Fruit fly (Drosophila melanogaster): ENCODE data around the gene CG43082.

CG43082 gene

DNA sequence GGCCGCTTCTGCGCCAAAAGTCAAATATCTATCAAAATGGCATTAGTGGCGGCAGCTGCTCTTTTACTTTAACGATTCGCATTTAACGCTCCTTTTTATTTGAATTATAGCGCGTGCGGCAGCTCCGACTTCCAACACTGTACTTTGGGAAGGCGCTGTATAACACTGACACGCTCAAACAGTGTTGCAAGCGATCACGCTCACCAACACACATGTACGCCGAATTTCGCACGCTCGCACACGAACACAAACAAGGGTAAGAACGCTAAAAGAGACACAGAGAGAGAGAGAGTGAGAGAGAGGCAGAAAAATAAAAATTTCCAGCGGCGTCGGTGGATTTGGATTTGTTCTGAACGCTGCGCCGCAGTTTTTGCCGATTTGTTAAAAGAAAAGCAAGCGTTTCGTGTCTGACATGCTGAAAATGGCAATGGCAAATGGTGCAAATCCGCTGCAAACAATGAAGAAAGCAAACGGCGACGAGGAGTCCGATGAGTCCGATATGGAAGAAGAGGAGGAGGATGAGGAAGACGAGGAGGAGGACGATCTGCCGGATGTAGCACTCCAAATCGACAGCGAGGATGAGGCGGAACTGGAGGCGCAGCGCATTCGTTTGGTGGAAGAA, 41.9 kb upstream of the CG43082 start, which contains the start of gene Phs (continued):
- TF ChIP-seq Max (GFP tag; optimal IDR thresholded peaks at IDR 0.05), result peak; percentile 75
- peak; percentile 19 for TF ChIP-seq CG1529 (GFP tag; optimal IDR thresholded peaks at IDR 0.05)
- no peak for TF ChIP-seq abd-A (tag; optimal IDR thresholded peaks at IDR 0.05)
- no peak for TF ChIP-seq Lim3 (GFP tag; IDR thresholded peaks at IDR 0.05)
- TF ChIP-seq ind (GFP tag; optimal IDR thresholded peaks at IDR 0.05), result peak; percentile 88
- peak; percentile 22 for TF ChIP-seq CG12104 (GFP tag; optimal IDR thresholded peaks at IDR 0.05)
- TF ChIP-seq B-H1 (GFP tag; IDR thresholded peaks at IDR 0.05), result no peak
- TF ChIP-seq CG8478 (optimal IDR thresholded peaks at IDR 0.05), result peak; percentile 56
- no peak for TF ChIP-seq prd (optimal IDR thresholded peaks at IDR 0.05)
- peak; percentile 78 for TF ChIP-seq prd (GFP tag; IDR thresholded peaks at IDR 0.05)
- TF ChIP-seq Nf-YB (GFP tag; optimal IDR thresholded peaks at IDR 0.05), result no peak
- peak; percentile 84 for TF ChIP-seq Rx (GFP tag; IDR thresholded peaks at IDR 0.05)
- TF ChIP-seq sqz (GFP tag; optimal IDR thresholded peaks at IDR 0.05), result peak; percentile 38
- peak; percentile 44 for TF ChIP-seq CG9437 (GFP tag; optimal IDR thresholded peaks at IDR 0.05)
- peak; percentile 92 for TF ChIP-seq mam (GFP tag; optimal IDR thresholded peaks at IDR 0.05)
- peak; percentile 21 for TF ChIP-seq Sox100B (GFP tag; optimal IDR thresholded peaks at IDR 0.05)
- peak; percentile 100 for TF ChIP-seq CG10267 (tag; optimal IDR thresholded peaks at IDR 0.05)
- no peak for TF ChIP-seq Sry-β (GFP tag; optimal IDR thresholded peaks at IDR 0.05)
- peak; percentile 85 for TF ChIP-seq chn (GFP tag; optimal IDR thresholded peaks at IDR 0.05)
- TF ChIP-seq NC2α (GFP tag; optimal IDR thresholded peaks at IDR 0.05), result peak; percentile 80
- peak; percentile 56 for TF ChIP-seq D19B (GFP tag; optimal IDR thresholded peaks at IDR 0.05)
- TF ChIP-seq E2f1 (GFP tag; IDR thresholded peaks at IDR 0.05), result peak; percentile 43; the same call in 1 of the 2 replicates
- peak; percentile 81 for TF ChIP-seq CG17912 (GFP tag; optimal IDR thresholded peaks at IDR 0.05)
- TF ChIP-seq CG15073 (GFP tag; optimal IDR thresholded peaks at IDR 0.05), result no peak
- peak; percentile 61; the same call in 1 of the 2 replicates for TF ChIP-seq gsb (GFP tag; IDR thresholded peaks at IDR 0.05)
- peak; percentile 43 for TF ChIP-seq CG10274 (GFP tag; optimal IDR thresholded peaks at IDR 0.05)
- peak; percentile 83 for TF ChIP-seq CG1603 (tag; optimal IDR thresholded peaks at IDR 0.05)
- TF ChIP-seq H15 (GFP tag; IDR thresholded peaks at IDR 0.05), result peak; percentile 82
- TF ChIP-seq CG2678 (tag; optimal IDR thresholded peaks at IDR 0.05), result peak; percentile 38
- TF ChIP-seq gro (GFP tag; optimal IDR thresholded peaks at IDR 0.05), result peak; percentile 88
- TF ChIP-seq dimm (GFP tag; IDR thresholded peaks at IDR 0.05), result 0 out of 2 replicates have a peak, but pooled peaks have one; percentile 24
- peak; percentile 76 for TF ChIP-seq HHEX (GFP tag; optimal IDR thresholded peaks at IDR 0.05)
- TF ChIP-seq pnt (GFP tag; optimal IDR thresholded peaks at IDR 0.05), result peak; percentile 64
- peak; percentile 94 for TF ChIP-seq Rfx (GFP tag; IDR thresholded peaks at IDR 0.05)
- TF ChIP-seq CG13894 (tag; optimal IDR thresholded peaks at IDR 0.05), result peak; percentile 63
- no peak for TF ChIP-seq zen2 (GFP tag; IDR thresholded peaks at IDR 0.05; ENCODE audit: partially characterized antibody)
- TF ChIP-seq CG16813 (GFP tag; IDR thresholded peaks at IDR 0.05; ENCODE audit: partially characterized antibody), result peak; percentile 55; the same call in 2 of the 3 replicates
- no peak for TF ChIP-seq pita (GFP tag; optimal IDR thresholded peaks at IDR 0.05)
- TF ChIP-seq sc (optimal IDR thresholded peaks at IDR 0.05), result no peak
- peak; percentile 36 for TF ChIP-seq sc (GFP tag; optimal IDR thresholded peaks at IDR 0.05)
- TF ChIP-seq CG12744 (GFP tag; optimal IDR thresholded peaks at IDR 0.05), result peak; percentile 87
- TF ChIP-seq CG3838 (GFP tag; optimal IDR thresholded peaks at IDR 0.05), result peak; percentile 61
- peak; percentile 87 for TF ChIP-seq Hmr (GFP tag; optimal IDR thresholded peaks at IDR 0.05)
- peak; percentile 82 for TF ChIP-seq ash1 (GFP tag; optimal IDR thresholded peaks at IDR 0.05)
- TF ChIP-seq rib (GFP tag; IDR thresholded peaks at IDR 0.05), result peak; percentile 97
- peak; percentile 77 for TF ChIP-seq CG4820 (GFP tag; optimal IDR thresholded peaks at IDR 0.05)
- no peak for TF ChIP-seq tll (GFP tag; optimal IDR thresholded peaks at IDR 0.05)
- TF ChIP-seq CG31441 (GFP tag; IDR thresholded peaks at IDR 0.05), result peak; percentile 46; the same call in 1 of the 2 replicates
- peak; percentile 79 for TF ChIP-seq Fer1 (GFP tag; optimal IDR thresholded peaks at IDR 0.05)
- TF ChIP-seq Dad (GFP tag; optimal IDR thresholded peaks at IDR 0.05), result peak; percentile 90
